Worm (Caenorhabditis elegans): ENCODE data around the gene hizr-1.

Gene hizr-1

ce11 chrX:11365995-11366394 is 47.9 kb downstream of the hizr-1 start:
- TF ChIP-seq skn-1 (tag; optimal IDR thresholded peaks at IDR 0.05) (no peak), pha-4 (tag; optimal IDR thresholded peaks at IDR 0.05) (peak; percentile 10)

- TF ChIP-seq nhr-43 (tag; optimal IDR thresholded peaks at IDR 0.05; ENCODE audit: poor library complexity, severe bottlenecking) = no peak
- TF ChIP-seq mml-1 (tag; optimal IDR thresholded peaks at IDR 0.05) = no peak
- TF ChIP-seq elt-2 (tag; optimal IDR thresholded peaks at IDR 0.05) = peak; percentile 5
Observed at ce11 chrX:11367087-11367486, 49.0 kb downstream of the hizr-1 start.

ce11 chrX:11367640-11368039 is 49.6 kb downstream of the hizr-1 start:
- TF ChIP-seq lin-39 (tag; optimal IDR thresholded peaks at IDR 0.05) (peak; percentile 66), sea-2 (GFP tag; optimal IDR thresholded peaks at IDR 0.05) (peak; percentile 19), egl-5 (tag; optimal IDR thresholded peaks at IDR 0.05) (no peak), snpc-4 (tag; optimal IDR thresholded peaks at IDR 0.05) (no peak), fos-1 (tag; optimal IDR thresholded peaks at IDR 0.05) (no peak), ceh-16 (tag; optimal IDR thresholded peaks at IDR 0.05) (no peak)

- TF ChIP-seq aly-2 (tag; optimal IDR thresholded peaks at IDR 0.05) = no peak
- no peak for TF ChIP-seq ceh-16 (tag; optimal IDR thresholded peaks at IDR 0.05)
- TF ChIP-seq ceh-9 (tag; optimal IDR thresholded peaks at IDR 0.05) = no peak
- TF ChIP-seq nhr-25 (tag; optimal IDR thresholded peaks at IDR 0.05) = no peak
- TF ChIP-seq eor-1 (tag; optimal IDR thresholded peaks at IDR 0.05) = no peak
Observed at ce11 chrX:11368417-11368816, 50.3 kb downstream of the hizr-1 start, which contains the start of gene ttyh-1. Gene ttyh-1, plus strand, starts transcription at chrX:11368717.

DNA sequence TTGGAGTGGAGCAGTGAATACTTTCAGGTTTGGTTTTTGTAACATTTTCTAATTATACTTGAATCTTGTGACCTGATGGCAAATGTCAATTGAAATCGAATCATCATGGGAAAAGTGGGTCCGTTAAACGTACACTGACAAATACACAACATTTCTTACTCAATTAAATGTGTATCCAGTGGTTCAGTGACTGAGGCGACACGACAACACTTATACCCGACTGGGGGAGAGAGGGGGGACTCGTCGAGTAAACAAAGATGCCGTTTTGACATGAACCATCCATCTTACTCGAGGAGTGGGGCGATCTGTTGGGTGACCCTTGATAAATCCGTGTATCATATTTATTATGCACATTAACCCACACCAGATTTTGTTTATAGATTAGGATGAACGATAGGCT is 50.8 kb downstream of the hizr-1 start:
- TF ChIP-seq ztf-11 (tag; optimal IDR thresholded peaks at IDR 0.05) (no peak), nhr-77 (tag; optimal IDR thresholded peaks at IDR 0.05) (no peak), nhr-25 (tag; optimal IDR thresholded peaks at IDR 0.05) (no peak), egl-5 (tag; optimal IDR thresholded peaks at IDR 0.05) (peak; percentile 90), lin-39 (tag; optimal IDR thresholded peaks at IDR 0.05) (peak; percentile 81), jun-1 (tag; optimal IDR thresholded peaks at IDR 0.05) (no peak), ZK546.5 (tag; optimal IDR thresholded peaks at IDR 0.05) (no peak), ceh-28 (tag; optimal IDR thresholded peaks at IDR 0.05) (no peak), hmg-11 (tag; optimal IDR thresholded peaks at IDR 0.05) (no peak), ceh-16 (tag; optimal IDR thresholded peaks at IDR 0.05) (no peak), zag-1 (tag; optimal IDR thresholded peaks at IDR 0.05) (no peak), mml-1 (tag; optimal IDR thresholded peaks at IDR 0.05) (no peak), lin-15B (tag; optimal IDR thresholded peaks at IDR 0.05) (no peak), skn-1 (tag; optimal IDR thresholded peaks at IDR 0.05) (no peak), egl-27 (tag; optimal IDR thresholded peaks at IDR 0.05) (no peak)

ce11 chrX:11370090-11370489 is 52.0 kb downstream of the hizr-1 start:
- no peak for TF ChIP-seq ZK546.5 (tag; optimal IDR thresholded peaks at IDR 0.05)
- TF ChIP-seq mml-1 (tag; optimal IDR thresholded peaks at IDR 0.05) = no peak
- no peak for TF ChIP-seq mdl-1 (tag; optimal IDR thresholded peaks at IDR 0.05)
- no peak for TF ChIP-seq daf-12 (tag; optimal IDR thresholded peaks at IDR 0.05)
- no peak for TF ChIP-seq ceh-16 (tag; optimal IDR thresholded peaks at IDR 0.05)
- TF ChIP-seq nhr-25 (tag; optimal IDR thresholded peaks at IDR 0.05) = no peak
- no peak for TF ChIP-seq skn-1 (tag; optimal IDR thresholded peaks at IDR 0.05)

All from whole organism, L3 larva.